Fruit fly (Drosophila melanogaster): ENCODE results near the gene CG33995.

dm6 chr2L:5030535-5030934 is 12.5 kb upstream of the CG33995 start:
- no peak for TF ChIP-seq toe (GFP tag; optimal IDR thresholded peaks at IDR 0.05)
- no peak for TF ChIP-seq cic (GFP tag; optimal IDR thresholded peaks at IDR 0.05)
- TF ChIP-seq Clk (GFP tag; optimal IDR thresholded peaks at IDR 0.05): no peak
- no peak for TF ChIP-seq CG11617 (GFP tag; optimal IDR thresholded peaks at IDR 0.05)
- no peak for TF ChIP-seq tj (GFP tag; optimal IDR thresholded peaks at IDR 0.05)
- TF ChIP-seq Mnt (GFP tag; optimal IDR thresholded peaks at IDR 0.05): no peak
- TF ChIP-seq CG7101 (tag; optimal IDR thresholded peaks at IDR 0.05): no peak
- TF ChIP-seq CG14711 (tag; optimal IDR thresholded peaks at IDR 0.05): no peak
- no peak for TF ChIP-seq Crg-1 (GFP tag; optimal IDR thresholded peaks at IDR 0.05)
- TF ChIP-seq CG7045 (GFP tag; optimal IDR thresholded peaks at IDR 0.05): no peak
- TF ChIP-seq bab1 (GFP tag; optimal IDR thresholded peaks at IDR 0.05): no peak
- TF ChIP-seq ovo (GFP tag; optimal IDR thresholded peaks at IDR 0.05): no peak
- TF ChIP-seq CG5204 (GFP tag; optimal IDR thresholded peaks at IDR 0.05): no peak
- TF ChIP-seq CG1620 (GFP tag; optimal IDR thresholded peaks at IDR 0.05): no peak

Data from whole organism, adult.